Fruit fly (Drosophila melanogaster): ENCODE data around the gene CG6959.

CG6959 gene

dm6 chr3R:11777058-11777457, 92.2 kb downstream of the CG6959 start:
- no peak for TF ChIP-seq CG7101 (tag; optimal IDR thresholded peaks at IDR 0.05)
- no peak for TF ChIP-seq CG5204 (GFP tag; optimal IDR thresholded peaks at IDR 0.05)
- no peak for TF ChIP-seq Hr96 (GFP tag; optimal IDR thresholded peaks at IDR 0.05)
- TF ChIP-seq CG7045 (GFP tag; optimal IDR thresholded peaks at IDR 0.05): peak; percentile 11
- TF ChIP-seq Clk (GFP tag; optimal IDR thresholded peaks at IDR 0.05): no peak
- no peak for TF ChIP-seq kay (GFP tag; ENCODE audit: borderline replicate concordance)
- TF ChIP-seq cnc (optimal IDR thresholded peaks at IDR 0.05): no peak
- peak; percentile 0 for TF ChIP-seq tj (GFP tag; optimal IDR thresholded peaks at IDR 0.05)
- no peak for TF ChIP-seq toe (GFP tag; optimal IDR thresholded peaks at IDR 0.05)
- no peak for TF ChIP-seq CG12768 (GFP tag; optimal IDR thresholded peaks at IDR 0.05)
- TF ChIP-seq CG11617 (GFP tag; optimal IDR thresholded peaks at IDR 0.05): no peak
- TF ChIP-seq Mnt (GFP tag; optimal IDR thresholded peaks at IDR 0.05): peak; percentile 66
- TF ChIP-seq cic (GFP tag; optimal IDR thresholded peaks at IDR 0.05): no peak
- no peak for TF ChIP-seq bab1 (GFP tag; optimal IDR thresholded peaks at IDR 0.05)

- TF ChIP-seq tj (GFP tag; optimal IDR thresholded peaks at IDR 0.05) (no peak), CG7045 (GFP tag; optimal IDR thresholded peaks at IDR 0.05) (no peak), CG11617 (GFP tag; optimal IDR thresholded peaks at IDR 0.05) (no peak), kay (GFP tag; ENCODE audit: borderline replicate concordance) (peak; percentile 14), CG7101 (tag; optimal IDR thresholded peaks at IDR 0.05) (no peak)
These were observed 93.0 kb downstream of the CG6959 start for dm6 chr3R:11776068-11776767.

dm6 chr3R:11775207-11775606, 94.1 kb downstream of the CG6959 start:
- TF ChIP-seq pad (GFP tag; optimal IDR thresholded peaks at IDR 0.05): no peak
- no peak for TF ChIP-seq CG14711 (tag; optimal IDR thresholded peaks at IDR 0.05)

- TF ChIP-seq CG33017 (tag; optimal IDR thresholded peaks at IDR 0.05): peak; percentile 84
- no peak for TF ChIP-seq bab1 (GFP tag; optimal IDR thresholded peaks at IDR 0.05)
- no peak for TF ChIP-seq Mnt (GFP tag; optimal IDR thresholded peaks at IDR 0.05)
- TF ChIP-seq CG7045 (GFP tag; optimal IDR thresholded peaks at IDR 0.05): peak; percentile 79
- peak; percentile 58 for TF ChIP-seq CG12768 (GFP tag; optimal IDR thresholded peaks at IDR 0.05)
- TF ChIP-seq CG1620 (GFP tag; optimal IDR thresholded peaks at IDR 0.05): no peak
- no peak for TF ChIP-seq toe (GFP tag; optimal IDR thresholded peaks at IDR 0.05)
- peak; percentile 57 for TF ChIP-seq CG14711 (tag; optimal IDR thresholded peaks at IDR 0.05)
- peak; percentile 39 for TF ChIP-seq pad (GFP tag; optimal IDR thresholded peaks at IDR 0.05)
- TF ChIP-seq Hr96 (GFP tag; optimal IDR thresholded peaks at IDR 0.05): no peak
- no peak for TF ChIP-seq CG5204 (GFP tag; optimal IDR thresholded peaks at IDR 0.05)
- TF ChIP-seq ovo (GFP tag; optimal IDR thresholded peaks at IDR 0.05): no peak
- TF ChIP-seq cic (GFP tag; optimal IDR thresholded peaks at IDR 0.05): no peak
- peak; percentile 63 for TF ChIP-seq CG11617 (GFP tag; optimal IDR thresholded peaks at IDR 0.05)
- no peak for TF ChIP-seq Crg-1 (GFP tag; optimal IDR thresholded peaks at IDR 0.05)
- peak; percentile 9 for TF ChIP-seq Clk (GFP tag; optimal IDR thresholded peaks at IDR 0.05)
- TF ChIP-seq CG7101 (tag; optimal IDR thresholded peaks at IDR 0.05): peak; percentile 63
- no peak for TF ChIP-seq cnc (optimal IDR thresholded peaks at IDR 0.05)
- no peak for TF ChIP-seq kay (GFP tag; ENCODE audit: borderline replicate concordance)
- TF ChIP-seq tj (GFP tag; optimal IDR thresholded peaks at IDR 0.05): no peak
These were observed 95.3 kb downstream of the CG6959 start for dm6 chr3R:11773999-11774397.

- TF ChIP-seq toe (GFP tag; optimal IDR thresholded peaks at IDR 0.05): no peak
- TF ChIP-seq cic (GFP tag; optimal IDR thresholded peaks at IDR 0.05): no peak
- TF ChIP-seq CG1620 (GFP tag; optimal IDR thresholded peaks at IDR 0.05): no peak
- no peak for TF ChIP-seq tj (GFP tag; optimal IDR thresholded peaks at IDR 0.05)
- TF ChIP-seq CG11617 (GFP tag; optimal IDR thresholded peaks at IDR 0.05): no peak
- no peak for TF ChIP-seq cnc (optimal IDR thresholded peaks at IDR 0.05)
These were observed 95.8 kb downstream of the CG6959 start for dm6 chr3R:11773325-11773998.
